Worm (Caenorhabditis elegans) whole organism, L4 larva: ENCODE results near the gene F53G2.1.

Experiments used
- F10B5.3 ChIP-seq: sonication (generic microtip); optimal IDR thresholded peaks from 2 replicates; lab custom pipeline; 2016; ENCODE audit warnings: mild to moderate bottlenecking, missing genetic modification characterization, missing compliant biosample characterization
- F37D6.2 ChIP-seq: sonication (generic microtip); optimal IDR thresholded peaks from 2 replicates; lab custom pipeline; 2016; ENCODE audit warnings: mild to moderate bottlenecking, missing genetic modification characterization, missing compliant biosample characterization
- F49E8.2 ChIP-seq: sonication (generic microtip); optimal IDR thresholded peaks from 2 replicates; lab custom pipeline; 2016; ENCODE audit warnings: missing compliant biosample characterization, mild to moderate bottlenecking, missing genetic modification characterization, borderline replicate concordance
- Y48G9A.11 ChIP-seq: fragments of 200-800 bp; sonication (Bioruptor generic); IDR thresholded peaks from 2 replicates; pipeline ENCODE4 v1.3.6; 2022; ENCODE audit warnings: missing genetic modification reagents, missing genetic modification characterization, missing compliant biosample characterization
- ZK337.2 ChIP-seq: fragments of 200-800 bp; sonication (Bioruptor generic); IDR thresholded peaks from 2 replicates; pipeline ENCODE4 v1.3.6; 2022; ENCODE audit warnings: missing genetic modification reagents, missing genetic modification characterization, missing compliant biosample characterization
- ama-1 ChIP-seq: fragments of 150-350 bp; optimal IDR thresholded peaks from 2 replicates; lab custom pipeline; 2014; ENCODE audit warnings: inconsistent platforms, mixed read lengths
- arid-1 ChIP-seq: fragments of 200-800 bp; sonication (Bioruptor generic); conservative IDR thresholded peaks from 2 replicates; pipeline ENCODE4 v1.3.6; 2022; ENCODE audit warnings: missing genetic modification reagents, missing genetic modification characterization, missing compliant biosample characterization
- attf-4 ChIP-seq: sonication (generic microtip); optimal IDR thresholded peaks from 3 replicates; lab custom pipeline; 2017; ENCODE audit warnings: missing biosample characterization, missing genetic modification characterization
- ceh-32 ChIP-seq: sonication (generic microtip); optimal IDR thresholded peaks from 2 replicates; lab custom pipeline; 2016; ENCODE audit warnings: mild to moderate bottlenecking, missing genetic modification characterization, missing compliant biosample characterization; ENCODE audit not compliant: poor library complexity
- ceh-44 ChIP-seq: fragments of 200-800 bp; sonication (Bioruptor generic); IDR thresholded peaks from 2 replicates; pipeline ENCODE4 v1.3.6; 2022; ENCODE audit warnings: missing genetic modification reagents, missing genetic modification characterization, missing compliant biosample characterization
- ceh-62 ChIP-seq: sonication (generic microtip); optimal IDR thresholded peaks from 2 replicates; lab custom pipeline; 2017; ENCODE audit warnings: missing biosample characterization, missing genetic modification characterization
- cey-2 ChIP-seq: sonication (generic microtip); optimal IDR thresholded peaks from 3 replicates; lab custom pipeline; 2017; ENCODE audit warnings: missing genetic modification characterization, mild to moderate bottlenecking, missing compliant biosample characterization, antibody characterized with exemption, borderline replicate concordance; ENCODE audit not compliant: insufficient read depth
- daf-16 ChIP-seq, 3 experiments: sonication (generic microtip); optimal IDR thresholded peaks; 2 replicates each; lab custom pipeline; 2016 to 2017; ENCODE audit warnings: missing genetic modification characterization in 3 of 3, missing genetic modification reagents in 3 of 3, mild to moderate bottlenecking in 2 of 3, missing compliant biosample characterization in 2 of 3, missing biosample characterization in 1 of 3, moderate library complexity in 1 of 3
- daf-19 ChIP-seq: fragments of 200-800 bp; sonication (Bioruptor generic); conservative IDR thresholded peaks from 2 replicates; pipeline ENCODE4 v1.3.6; 2022; ENCODE audit warnings: missing genetic modification characterization, missing compliant biosample characterization
- daf-8 ChIP-seq: fragments of 200-800 bp; sonication (Bioruptor generic); IDR thresholded peaks from 2 replicates; pipeline ENCODE4 v1.3.6; 2022; ENCODE audit warnings: missing genetic modification characterization, missing compliant biosample characterization
- dmd-6 ChIP-seq: fragments of 200-800 bp; sonication (Bioruptor generic); IDR thresholded peaks from 2 replicates; pipeline ENCODE4 v1.3.6; 2022; ENCODE audit warnings: missing genetic modification reagents, missing genetic modification characterization, missing compliant biosample characterization
- dmd-8 ChIP-seq: fragments of 200-800 bp; sonication (Bioruptor generic); IDR thresholded peaks from 2 replicates; pipeline ENCODE4 v1.3.6; 2022; ENCODE audit warnings: missing genetic modification characterization, missing compliant biosample characterization
- dmd-9 ChIP-seq: fragments of 200-800 bp; sonication (Bioruptor generic); IDR thresholded peaks from 2 replicates; pipeline ENCODE4 v1.3.6; 2022; ENCODE audit warnings: missing genetic modification reagents, missing genetic modification characterization, missing compliant biosample characterization
- dpl-1 ChIP-seq: fragments of 150-350 bp; optimal IDR thresholded peaks from 2 replicates; lab custom pipeline; 2014; ENCODE audit warnings: missing biosample characterization, missing genetic modification reagents, missing genetic modification characterization
- fos-1 ChIP-seq: fragments of 150-350 bp; optimal IDR thresholded peaks from 2 replicates; lab custom pipeline; 2014; ENCODE audit warnings: missing biosample characterization, missing genetic modification characterization
- gei-8 ChIP-seq: fragments of 200-800 bp; sonication (Bioruptor generic); optimal IDR thresholded peaks from 2 replicates; lab custom pipeline; 2018; ENCODE audit warnings: mild to moderate bottlenecking, missing genetic modification characterization, missing compliant biosample characterization
- hlh-11 ChIP-seq: fragments of 200-800 bp; sonication (Bioruptor generic); optimal IDR thresholded peaks from 2 replicates; lab custom pipeline; 2018; ENCODE audit warnings: mild to moderate bottlenecking, missing genetic modification characterization, missing compliant biosample characterization
- hmg-1.1 ChIP-seq: fragments of 200-800 bp; sonication (Bioruptor generic); IDR thresholded peaks from 2 replicates; pipeline ENCODE4 v1.3.6; 2022; ENCODE audit warnings: missing genetic modification reagents, missing genetic modification characterization, missing compliant biosample characterization
- lin-1 ChIP-seq: fragments of 200-800 bp; sonication (Bioruptor generic); IDR thresholded peaks from 2 replicates; pipeline ENCODE4 v1.3.6; 2022; ENCODE audit warnings: missing genetic modification reagents, missing genetic modification characterization, missing compliant biosample characterization
- lin-13 ChIP-seq: fragments of 150-350 bp; optimal IDR thresholded peaks from 2 replicates; lab custom pipeline; 2014; ENCODE audit warnings: missing biosample characterization, missing genetic modification reagents, missing genetic modification characterization
- lin-15B ChIP-seq: fragments of 150-350 bp; sonication (generic microtip); optimal IDR thresholded peaks from 3 replicates; lab custom pipeline; 2014; ENCODE audit warnings: missing biosample characterization, missing genetic modification characterization
- lin-38 ChIP-seq: fragments of 200-800 bp; sonication (Bioruptor generic); IDR thresholded peaks from 2 replicates; pipeline ENCODE4 v1.3.6; 2022; ENCODE audit warnings: missing genetic modification reagents, missing genetic modification characterization, missing compliant biosample characterization
- lsy-2 ChIP-seq, 2 experiments: fragments of 150-350 bp in 1 of 2; sonication (generic microtip) in 1 of 2; optimal IDR thresholded peaks; 2 replicates each; lab custom pipeline; 2014 to 2017; ENCODE audit warnings: missing biosample characterization in 2 of 2, missing genetic modification characterization in 2 of 2
- madf-9 ChIP-seq: fragments of 200-800 bp; sonication (Bioruptor generic); conservative IDR thresholded peaks from 2 replicates; pipeline ENCODE4 v1.3.6; 2022; ENCODE audit warnings: missing genetic modification reagents, missing genetic modification characterization, missing compliant biosample characterization
- mdl-1 ChIP-seq, 2 experiments: fragments of 150-350 bp in 1 of 2; sonication (generic microtip) in 1 of 2; optimal IDR thresholded peaks; 2 replicates each; lab custom pipeline; 2014 to 2017; ENCODE audit warnings: missing biosample characterization in 2 of 2, missing genetic modification characterization in 2 of 2
- mdt-29 ChIP-seq: fragments of 200-800 bp; sonication (Bioruptor generic); IDR thresholded peaks from 2 replicates; pipeline ENCODE4 v1.3.6; 2022; ENCODE audit warnings: missing genetic modification reagents, missing genetic modification characterization, missing compliant biosample characterization
- mep-1 ChIP-seq: fragments of 150-350 bp; sonication (generic microtip); optimal IDR thresholded peaks from 3 replicates; lab custom pipeline; 2014; ENCODE audit warnings: missing biosample characterization, missing genetic modification characterization
- nhr-48 ChIP-seq: sonication (generic microtip); optimal IDR thresholded peaks from 2 replicates; lab custom pipeline; 2016; ENCODE audit warnings: mild to moderate bottlenecking, missing genetic modification characterization, missing compliant biosample characterization
- php-3 ChIP-seq: fragments of 200-800 bp; sonication (Bioruptor generic); IDR thresholded peaks from 2 replicates; pipeline ENCODE4 v1.3.6; 2022; ENCODE audit warnings: missing genetic modification reagents, missing genetic modification characterization, missing compliant biosample characterization
- rbr-2 ChIP-seq: sonication (generic microtip); optimal IDR thresholded peaks from 2 replicates; lab custom pipeline; 2016; ENCODE audit warnings: missing genotype, missing genetic modification characterization, missing compliant biosample characterization
- saeg-2 ChIP-seq: fragments of 200-800 bp; sonication (Bioruptor generic); IDR thresholded peaks from 2 replicates; pipeline ENCODE4 v1.3.6; 2022; ENCODE audit warnings: missing genetic modification reagents, missing genetic modification characterization, missing compliant biosample characterization
- set-16 ChIP-seq: fragments of 200-800 bp; sonication (Bioruptor generic); IDR thresholded peaks from 2 replicates; pipeline ENCODE4 v1.3.6; 2022; ENCODE audit warnings: missing genetic modification reagents, missing genetic modification characterization, missing compliant biosample characterization
- skn-1 ChIP-seq: fragments of 150-350 bp; optimal IDR thresholded peaks from 2 replicates; lab custom pipeline; 2014; ENCODE audit warnings: missing biosample characterization, missing genetic modification characterization
- snpc-1.2 ChIP-seq: fragments of 200-800 bp; sonication (Bioruptor generic); IDR thresholded peaks from 2 replicates; pipeline ENCODE4 v1.3.6; 2022; ENCODE audit warnings: missing genetic modification reagents, missing genetic modification characterization, missing compliant biosample characterization
- snpc-4 ChIP-seq: fragments of 150-350 bp; optimal IDR thresholded peaks from 2 replicates; lab custom pipeline; 2014; ENCODE audit warnings: missing biosample characterization, missing genetic modification characterization
- spr-1 ChIP-seq: sonication (generic microtip); optimal IDR thresholded peaks from 2 replicates; lab custom pipeline; 2016; ENCODE audit warnings: mild to moderate bottlenecking, missing genetic modification characterization, missing compliant biosample characterization
- unc-62 ChIP-seq, 3 experiments: fragments of 150-350 bp in 1 of 3; sonication (generic microtip); optimal IDR thresholded peaks in 2 of 3; peaks in 1 of 3; 1 replicate in 1 of 3; 2 replicates in 2 of 3; lab custom pipeline; 2014 to 2017; ENCODE audit warnings: missing biosample characterization in 3 of 3, missing genetic modification characterization in 3 of 3, missing genetic modification reagents in 3 of 3, missing genotype in 1 of 3
- zag-1 ChIP-seq: fragments of 150-350 bp; optimal IDR thresholded peaks from 2 replicates; lab custom pipeline; 2014; ENCODE audit warnings: missing biosample characterization, missing genetic modification characterization
- zfp-2 ChIP-seq: sonication (generic microtip); optimal IDR thresholded peaks from 2 replicates; lab custom pipeline; 2016; ENCODE audit warnings: mild to moderate bottlenecking, missing genetic modification characterization, missing compliant biosample characterization
- ztf-11 ChIP-seq: fragments of 150-350 bp; optimal IDR thresholded peaks from 2 replicates; lab custom pipeline; 2014; ENCODE audit warnings: missing biosample characterization, missing genetic modification characterization

Gene F53G2.1

ce11 chrII:2442979-2443378, 45.5 kb upstream of the F53G2.1 start, which contains the start of gene vab-19:
Gene vab-19 (plus strand): TSS chrII:2443279.
- no peak for TF ChIP-seq zfp-2 (tag; lab: Kevin White, UChicago)
- TF ChIP-seq F49E8.2 = no peak
- TF ChIP-seq nhr-48 (tag; lab: Kevin White, UChicago) = no peak
- no peak for TF ChIP-seq dpl-1 (GFP tag; lab: Kevin White, UChicago)
- no peak for TF ChIP-seq madf-9 (GFP tag; lab: Robert Waterston, UW)
- no peak for TF ChIP-seq lin-1 (GFP tag; lab: Robert Waterston, UW)
- no peak for TF ChIP-seq cey-2
- no peak for TF ChIP-seq gei-8 (GFP tag; lab: Kevin White, UChicago)
- TF ChIP-seq daf-19 = no peak
- TF ChIP-seq Y48G9A.11 (GFP tag; lab: Robert Waterston, UW) = no peak
- no peak for TF ChIP-seq dmd-8 (GFP tag; lab: Robert Waterston, UW)

ce11 chrII:2445164-2445563, 43.3 kb upstream of the F53G2.1 start:
- peak; percentile 54; the same call in 1 of the 2 replicates for TF ChIP-seq set-16 (GFP tag; lab: Robert Waterston, UW)
- no peak for TF ChIP-seq ama-1

- TF ChIP-seq madf-9 (GFP tag; lab: Robert Waterston, UW) = no peak
- TF ChIP-seq unc-62 (GFP tag; optimal IDR thresholded peaks at IDR 0.05 in 1 of 2; lab: Kevin White, UChicago) = peak in 1 of 2 experiments; percentile 91
- TF ChIP-seq unc-62 (tag; optimal IDR thresholded peaks at IDR 0.05; lab: Kevin White, UChicago) = no peak
- no peak for TF ChIP-seq F10B5.3 (tag; lab: Kevin White, UChicago)
- no peak for TF ChIP-seq ztf-11 (tag; lab: Kevin White, UChicago)
- TF ChIP-seq daf-8 (GFP tag; lab: Robert Waterston, UW) = no peak
- TF ChIP-seq php-3 (GFP tag; lab: Robert Waterston, UW) = no peak
- no peak for TF ChIP-seq ceh-62 (tag; lab: Kevin White, UChicago)
- TF ChIP-seq mep-1 = no peak
- no peak for TF ChIP-seq attf-4 (tag; lab: Kevin White, UChicago)
These were observed 41.8 kb upstream of the F53G2.1 start for ce11 chrII:2446727-2447126.

- no peak for TF ChIP-seq lin-1 (GFP tag; lab: Robert Waterston, UW)
- no peak for TF ChIP-seq lin-15B (tag; lab: Kevin White, UChicago)
- no peak for TF ChIP-seq daf-16 (GFP tag; optimal IDR thresholded peaks at IDR 0.05; lab: Kevin White, UChicago)
- TF ChIP-seq daf-16 (tag; optimal IDR thresholded peaks at IDR 0.05; lab: Kevin White, UChicago) = no peak
- peak; percentile 47 for TF ChIP-seq dmd-6
- peak; percentile 96 for TF ChIP-seq ZK337.2 (GFP tag; lab: Robert Waterston, UW)
- peak; percentile 41; the same call in 1 of the 2 replicates for TF ChIP-seq madf-9 (GFP tag; lab: Robert Waterston, UW)
- no peak for TF ChIP-seq F37D6.2 (tag; lab: Kevin White, UChicago)
- no peak for TF ChIP-seq rbr-2 (tag; lab: Kevin White, UChicago)
- no peak for TF ChIP-seq skn-1 (tag; lab: Kevin White, UChicago)
- peak in 1 of 2 experiments; percentile 36 for TF ChIP-seq lsy-2 (tag; optimal IDR thresholded peaks at IDR 0.05; lab: Kevin White, UChicago)
- TF ChIP-seq mdl-1 (tag; optimal IDR thresholded peaks at IDR 0.05; lab: Kevin White, UChicago) = no peak
- no peak for TF ChIP-seq arid-1
- TF ChIP-seq set-16 (GFP tag; lab: Robert Waterston, UW) = no peak
- TF ChIP-seq php-3 (GFP tag; lab: Robert Waterston, UW) = no peak
- no peak for TF ChIP-seq lin-13 (GFP tag; lab: Kevin White, UChicago)
- TF ChIP-seq saeg-2 = no peak
- 0 out of 2 replicates have a peak, but pooled peaks have one; percentile 18 for TF ChIP-seq mdt-29 (GFP tag; lab: Robert Waterston, UW)
- peak; percentile 80 for TF ChIP-seq ceh-44 (GFP tag; lab: Robert Waterston, UW)
- TF ChIP-seq dmd-9 = peak; percentile 73; the same call in 1 of the 2 replicates
- TF ChIP-seq snpc-4 (tag; lab: Kevin White, UChicago) = no peak
- TF ChIP-seq snpc-1.2 (GFP tag; lab: Robert Waterston, UW) = 0 out of 2 replicates have a peak, but pooled peaks have one; percentile 11
- no peak for TF ChIP-seq hmg-1.1
- TF ChIP-seq lin-38 (GFP tag; lab: Robert Waterston, UW) = peak; percentile 82
- no peak for TF ChIP-seq spr-1
- TF ChIP-seq daf-8 (GFP tag; lab: Robert Waterston, UW) = no peak
- TF ChIP-seq nhr-48 (tag; lab: Kevin White, UChicago) = no peak
- no peak for TF ChIP-seq ceh-32
- TF ChIP-seq fos-1 (tag; lab: Kevin White, UChicago) = no peak
- TF ChIP-seq hlh-11 (tag; lab: Kevin White, UChicago) = peak; percentile 36
- no peak for TF ChIP-seq zag-1 (tag; lab: Kevin White, UChicago)
These were observed 37.5 kb upstream of the F53G2.1 start for ce11 chrII:2450990-2451389.
